Fruit fly (Drosophila melanogaster) whole organism, embryonic: Measurements from ENCODE around the gene hry.

ENCODE experiments used
- Adf1 ChIP-seq: fragments of 200-800 bp; sonication (Bioruptor generic); IDR thresholded peaks from 2 replicates; pipeline ENCODE4 v1.3.6; 2022; ENCODE audit warnings: missing biosample characterization, missing genetic modification characterization
- CG10267 ChIP-seq: fragments of 200-800 bp; sonication (Bioruptor generic); optimal IDR thresholded peaks from 2 replicates; lab custom pipeline; 2018; ENCODE audit warnings: missing biosample characterization, mild to moderate bottlenecking, missing genetic modification characterization, moderate library complexity
- CG10462 ChIP-seq: fragments of 200-800 bp; sonication (Bioruptor generic); optimal IDR thresholded peaks from 2 replicates; lab custom pipeline; 2016; ENCODE audit warnings: missing biosample characterization, missing genetic modification characterization
- CG12299 ChIP-seq: fragments of 200-800 bp; sonication (Bioruptor generic); optimal IDR thresholded peaks from 2 replicates; lab custom pipeline; 2018; ENCODE audit warnings: missing biosample characterization, mild to moderate bottlenecking, missing genetic modification characterization
- CG13287 ChIP-seq: fragments of 200-800 bp; sonication (Bioruptor generic); IDR thresholded peaks from 2 replicates; pipeline ENCODE4 v1.3.6; 2022; ENCODE audit warnings: missing biosample characterization, missing genetic modification characterization; ENCODE audit not compliant: partially characterized antibody
- CG13296 ChIP-seq: fragments of 200-800 bp; sonication (Bioruptor generic); optimal IDR thresholded peaks from 3 replicates; lab custom pipeline; 2018; ENCODE audit warnings: missing biosample characterization, mild to moderate bottlenecking, missing genetic modification characterization
- CG14860 ChIP-seq: fragments of 200-800 bp; sonication (Bioruptor generic); IDR thresholded peaks from 3 replicates; pipeline ENCODE4 v1.3.6; 2022; ENCODE audit warnings: missing biosample characterization, missing genetic modification characterization; ENCODE audit not compliant: partially characterized antibody
- CG15011 ChIP-seq: fragments of 200-800 bp; sonication (Bioruptor generic); optimal IDR thresholded peaks from 3 replicates; lab custom pipeline; 2018; ENCODE audit warnings: missing biosample characterization, mild to moderate bottlenecking, missing genetic modification characterization
- CG15479 ChIP-seq: fragments of 200-800 bp; sonication (Bioruptor generic); optimal IDR thresholded peaks from 3 replicates; lab custom pipeline; 2019; ENCODE audit warnings: missing biosample characterization, mild to moderate bottlenecking, missing genetic modification characterization, moderate library complexity
- CG15601 ChIP-seq: fragments of 200-800 bp; sonication (Bioruptor generic); optimal IDR thresholded peaks from 3 replicates; lab custom pipeline; 2019; ENCODE audit warnings: missing biosample characterization, mild to moderate bottlenecking, missing genetic modification characterization, moderate library complexity
- CG16779 ChIP-seq: fragments of 200-800 bp; sonication (Bioruptor generic); IDR thresholded peaks from 2 replicates; pipeline ENCODE4 v1.3.6; 2022; ENCODE audit warnings: missing biosample characterization, missing genetic modification characterization
- CG18011 ChIP-seq: fragments of 200-800 bp; sonication (Bioruptor generic); optimal IDR thresholded peaks from 2 replicates; lab custom pipeline; 2017; ENCODE audit warnings: missing biosample characterization, missing genetic modification characterization, mild to moderate bottlenecking, moderate library complexity, missing genotype
- CG2202 ChIP-seq: fragments of 200-800 bp; sonication (Bioruptor generic); optimal IDR thresholded peaks from 2 replicates; lab custom pipeline; 2018; ENCODE audit warnings: missing biosample characterization, mild to moderate bottlenecking, missing genetic modification characterization
- CG2678 ChIP-seq: fragments of 200-800 bp; sonication (Bioruptor generic); optimal IDR thresholded peaks from 3 replicates; lab custom pipeline; 2019; ENCODE audit warnings: missing biosample characterization, mild to moderate bottlenecking, missing genetic modification characterization, moderate library complexity
- CG32532 ChIP-seq: fragments of 200-800 bp; sonication (Bioruptor generic); IDR thresholded peaks from 2 replicates; pipeline ENCODE4 v1.3.6; 2022; ENCODE audit warnings: missing biosample characterization, missing genetic modification characterization
- CG33213 ChIP-seq: fragments of 200-800 bp; sonication (Bioruptor generic); optimal IDR thresholded peaks from 3 replicates; lab custom pipeline; 2016; ENCODE audit warnings: missing biosample characterization, missing genetic modification characterization
- CG3838 ChIP-seq: fragments of 200-800 bp; sonication (Bioruptor generic); optimal IDR thresholded peaks from 3 replicates; lab custom pipeline; 2016; ENCODE audit warnings: missing biosample characterization, missing genetic modification characterization
- CG4424 ChIP-seq: fragments of 200-800 bp; sonication (Bioruptor generic); optimal IDR thresholded peaks from 3 replicates; lab custom pipeline; 2016; ENCODE audit warnings: missing biosample characterization, missing genetic modification characterization
- CG6791 ChIP-seq: fragments of 200-800 bp; sonication (Bioruptor generic); IDR thresholded peaks from 3 replicates; pipeline ENCODE4 v1.3.6; 2022; ENCODE audit warnings: missing biosample characterization, missing genetic modification characterization; ENCODE audit not compliant: partially characterized antibody
- CG8089 ChIP-seq: fragments of 200-800 bp; sonication (Bioruptor generic); optimal IDR thresholded peaks from 3 replicates; lab custom pipeline; 2016; ENCODE audit warnings: missing biosample characterization, missing genetic modification characterization
- CG8765 ChIP-seq: fragments of 200-800 bp; sonication (Bioruptor generic); IDR thresholded peaks from 2 replicates; pipeline ENCODE4 v1.3.6; 2022; ENCODE audit warnings: missing biosample characterization, missing genetic modification characterization
- CG9727 ChIP-seq: fragments of 200-800 bp; sonication (Bioruptor generic); optimal IDR thresholded peaks from 3 replicates; lab custom pipeline; 2017; ENCODE audit warnings: missing biosample characterization, mild to moderate bottlenecking, missing genetic modification characterization
- Dip3 ChIP-seq: fragments of 200-800 bp; sonication (Bioruptor generic); optimal IDR thresholded peaks from 3 replicates; lab custom pipeline; 2016; ENCODE audit warnings: missing biosample characterization, missing genetic modification characterization
- Doc2 ChIP-seq: fragments of 200-800 bp; sonication (Bioruptor generic); IDR thresholded peaks from 2 replicates; pipeline ENCODE4 v1.3.6; 2022; ENCODE audit warnings: missing biosample characterization, missing genetic modification characterization
- Gug ChIP-seq: fragments of 200-800 bp; sonication (Bioruptor generic); IDR thresholded peaks from 4 replicates; pipeline ENCODE4 v1.3.6; 2022; ENCODE audit warnings: missing biosample characterization, missing genetic modification characterization
- HLH54F ChIP-seq: fragments of 200-800 bp; sonication (Bioruptor generic); optimal IDR thresholded peaks from 3 replicates; lab custom pipeline; 2016; ENCODE audit warnings: missing biosample characterization, missing genetic modification characterization
- Hsf ChIP-seq: fragments of 200-800 bp; sonication (Bioruptor generic); optimal IDR thresholded peaks from 3 replicates; lab custom pipeline; 2016; ENCODE audit warnings: missing biosample characterization, missing genetic modification characterization
- Kr ChIP-seq: fragments of 200-800 bp; sonication (Bioruptor generic); optimal IDR thresholded peaks from 2 replicates; lab custom pipeline; 2017; ENCODE audit warnings: missing biosample characterization, mild to moderate bottlenecking, missing genetic modification characterization
- Ptx1 ChIP-seq: fragments of 200-800 bp; sonication (Bioruptor generic); IDR thresholded peaks from 2 replicates; pipeline ENCODE4 v1.3.6; 2022; ENCODE audit warnings: missing biosample characterization, missing genetic modification characterization
- Scr ChIP-seq: fragments of 200-800 bp; sonication (Bioruptor generic); IDR thresholded peaks from 2 replicates; pipeline ENCODE4 v1.3.6; 2022; ENCODE audit warnings: missing biosample characterization, missing genetic modification characterization; ENCODE audit not compliant: partially characterized antibody
- Taf1 ChIP-seq: fragments of 200-800 bp; sonication (Bioruptor generic); IDR thresholded peaks from 2 replicates; pipeline ENCODE4 v1.3.6; 2022; ENCODE audit warnings: missing biosample characterization, missing genetic modification characterization
- Tbp ChIP-seq: fragments of >200 bp; optimal IDR thresholded peaks from 2 replicates; lab custom pipeline; 2018; ENCODE audit warnings: missing biosample characterization, missing genetic modification characterization
- Vsx1 ChIP-seq: fragments of 200-800 bp; sonication (Bioruptor generic); optimal IDR thresholded peaks from 2 replicates; lab custom pipeline; 2017; ENCODE audit warnings: missing biosample characterization, mild to moderate bottlenecking, missing genetic modification characterization, missing genetic modification reagents
- ash1 ChIP-seq: fragments of 200-800 bp; sonication (Bioruptor generic); optimal IDR thresholded peaks from 2 replicates; lab custom pipeline; 2018; ENCODE audit warnings: missing biosample characterization, mild to moderate bottlenecking, missing genetic modification characterization
- cas ChIP-seq: fragments of 200-800 bp; sonication (Bioruptor generic); IDR thresholded peaks from 2 replicates; pipeline ENCODE4 v1.3.6; 2022; ENCODE audit warnings: missing biosample characterization, missing genetic modification characterization
- caup ChIP-seq: fragments of 200-800 bp; sonication (Bioruptor generic); optimal IDR thresholded peaks from 3 replicates; lab custom pipeline; 2017; ENCODE audit warnings: missing biosample characterization, mild to moderate bottlenecking, missing genetic modification characterization, moderate library complexity; ENCODE audit not compliant: severe bottlenecking
- chinmo ChIP-seq: fragments of 200-800 bp; sonication (Bioruptor generic); IDR thresholded peaks from 4 replicates; pipeline ENCODE4 v1.3.6; 2022; ENCODE audit warnings: missing biosample characterization, missing genetic modification characterization; ENCODE audit not compliant: partially characterized antibody
- chm ChIP-seq: fragments of 200-800 bp; sonication (Bioruptor generic); IDR thresholded peaks from 2 replicates; pipeline ENCODE4 v1.3.6; 2022; ENCODE audit warnings: missing biosample characterization, missing genetic modification characterization
- exex ChIP-seq: fragments of 200-800 bp; sonication (Bioruptor generic); optimal IDR thresholded peaks from 4 replicates; lab custom pipeline; 2018; ENCODE audit warnings: missing biosample characterization, mild to moderate bottlenecking, missing genetic modification characterization, moderate library complexity
- fd64A ChIP-seq: fragments of 200-800 bp; sonication (Bioruptor generic); optimal IDR thresholded peaks from 3 replicates; lab custom pipeline; 2018; ENCODE audit warnings: missing biosample characterization, mild to moderate bottlenecking, missing genetic modification characterization
- fu2 ChIP-seq: fragments of 200-800 bp; sonication (Bioruptor generic); optimal IDR thresholded peaks from 2 replicates; lab custom pipeline; 2016; ENCODE audit warnings: missing biosample characterization, missing genetic modification characterization
- gsb ChIP-seq: fragments of 200-800 bp; sonication (Bioruptor generic); IDR thresholded peaks from 2 replicates; pipeline ENCODE4 v1.3.6; 2022; ENCODE audit warnings: missing biosample characterization, missing genetic modification characterization
- gt ChIP-seq: fragments of 200-800 bp; sonication (Bioruptor generic); IDR thresholded peaks from 2 replicates; pipeline ENCODE4 v1.3.6; 2022; ENCODE audit warnings: missing biosample characterization, missing genetic modification characterization
- hbn ChIP-seq: fragments of 200-800 bp; sonication (Bioruptor generic); IDR thresholded peaks from 2 replicates; pipeline ENCODE4 v1.3.6; 2022; ENCODE audit warnings: missing biosample characterization, missing genetic modification characterization; ENCODE audit not compliant: partially characterized antibody
- jing ChIP-seq: fragments of 200-800 bp; sonication (Bioruptor generic); optimal IDR thresholded peaks from 2 replicates; lab custom pipeline; 2018; ENCODE audit warnings: missing biosample characterization, mild to moderate bottlenecking, missing genetic modification characterization
- mld ChIP-seq: fragments of 200-800 bp; sonication (Bioruptor generic); IDR thresholded peaks from 3 replicates; pipeline ENCODE4 v1.3.6; 2022; ENCODE audit warnings: missing biosample characterization, missing genetic modification characterization; ENCODE audit not compliant: partially characterized antibody
- otp ChIP-seq: fragments of 200-800 bp; sonication (Bioruptor generic); IDR thresholded peaks from 3 replicates; pipeline ENCODE4, ENCODE4 v1.3.6; 2022; ENCODE audit warnings: missing biosample characterization, missing genetic modification characterization
- sens ChIP-seq: fragments of 200-800 bp; sonication (Bioruptor generic); peaks from one replicate; lab custom pipeline; 2016; ENCODE audit warnings: missing biosample characterization, missing genetic modification characterization
- sr ChIP-seq: fragments of 200-800 bp; sonication (Bioruptor generic); IDR thresholded peaks from 3 replicates; pipeline ENCODE4 v1.3.6; 2022; ENCODE audit warnings: missing biosample characterization, missing genetic modification characterization
- toy ChIP-seq: fragments of 200-800 bp; sonication (Bioruptor generic); IDR thresholded peaks from 2 replicates; pipeline ENCODE4 v1.3.6; 2022; ENCODE audit warnings: missing biosample characterization, missing genetic modification characterization

The hry gene

dm6 chr3L:8667809-8668593 is 7.6 kb upstream of the hry start (continued):
- TF ChIP-seq Gug (GFP tag; lab: Robert Waterston, UW) (no peak), Kr (GFP tag; lab: Kevin White, UChicago) (no peak), mld (no peak), CG13287 (no peak), Vsx1 (GFP tag; lab: Kevin White, UChicago) (no peak), fu2 (GFP tag; lab: Kevin White, UChicago) (no peak), cas (GFP tag; lab: Robert Waterston, UW) (no peak), CG8765 (no peak), HLH54F (GFP tag; lab: Kevin White, UChicago) (no peak), CG3838 (GFP tag; lab: Kevin White, UChicago) (no peak), CG2202 (tag; lab: Kevin White, UChicago) (peak; percentile 31), hbn (GFP tag; lab: Robert Waterston, UW) (no peak), CG12299 (tag; lab: Kevin White, UChicago) (no peak), CG2678 (peak; percentile 51), Ptx1 (GFP tag; lab: Robert Waterston, UW) (peak; percentile 55), sr (GFP tag; lab: Robert Waterston, UW) (no peak), CG9727 (peak; percentile 52), CG33213 (GFP tag; lab: Kevin White, UChicago) (no peak), toy (GFP tag; lab: Robert Waterston, UW) (no peak), gsb (GFP tag; lab: Robert Waterston, UW) (no peak), sens (GFP tag; lab: Kevin White, UChicago) (no peak), fd64A (GFP tag; lab: Kevin White, UChicago) (no peak), caup (GFP tag; lab: Kevin White, UChicago) (no peak), CG15011 (GFP tag; lab: Kevin White, UChicago) (no peak), Doc2 (GFP tag; lab: Robert Waterston, UW) (no peak), chm (GFP tag; lab: Robert Waterston, UW) (no peak), CG6791 (GFP tag; lab: Robert Waterston, UW) (no peak), CG4424 (GFP tag; lab: Kevin White, UChicago) (peak; percentile 41), Hsf (GFP tag; lab: Kevin White, UChicago) (no peak), CG18011 (GFP tag; lab: Kevin White, UChicago) (no peak), CG16779 (GFP tag; lab: Robert Waterston, UW) (no peak), CG8089 (no peak), CG15601 (peak; percentile 43), gt (GFP tag; lab: Robert Waterston, UW) (no peak), jing (GFP tag; lab: Kevin White, UChicago) (no peak), exex (no peak), Tbp (GFP tag; lab: Kevin White, UChicago) (no peak), CG14860 (GFP tag; lab: Robert Waterston, UW) (no peak), ash1 (GFP tag; lab: Kevin White, UChicago) (no peak), chinmo (GFP tag; lab: Robert Waterston, UW) (0 out of 4 replicates have a peak, but pooled peaks have one; percentile 24), otp (GFP tag; lab: Robert Waterston, UW) (no peak), CG10462 (GFP tag; lab: Kevin White, UChicago) (no peak), Adf1 (no peak), CG15479 (GFP tag; lab: Kevin White, UChicago) (no peak), CG32532 (GFP tag; lab: Robert Waterston, UW) (no peak), Dip3 (GFP tag; lab: Kevin White, UChicago) (no peak), CG13296 (GFP tag; lab: Kevin White, UChicago) (no peak), CG10267 (tag; lab: Kevin White, UChicago) (peak; percentile 58), Taf1 (GFP tag; lab: Robert Waterston, UW) (no peak), Scr (GFP tag; lab: Robert Waterston, UW) (no peak)
